Worm (Caenorhabditis elegans) whole organism, L4 larva: ENCODE measurements around the gene cni-1.

Experiments used
- T26A8.4 ChIP-seq: fragments of 200-800 bp; sonication (Bioruptor generic); IDR thresholded peaks from 2 replicates; pipeline ENCODE4 v1.3.6; 2022; ENCODE audit warnings: missing genetic modification characterization, missing compliant biosample characterization
- ceh-28 ChIP-seq: fragments of 150-350 bp; optimal IDR thresholded peaks from 2 replicates; lab custom pipeline; 2014; ENCODE audit warnings: missing biosample characterization, missing genetic modification reagents, missing genetic modification characterization
- ceh-62 ChIP-seq: sonication (generic microtip); optimal IDR thresholded peaks from 2 replicates; lab custom pipeline; 2017; ENCODE audit warnings: missing biosample characterization, missing genetic modification characterization
- ces-1 ChIP-seq: fragments of 150-350 bp; sonication (generic microtip); optimal IDR thresholded peaks from 4 replicates; lab custom pipeline; 2014; ENCODE audit warnings: missing biosample characterization, missing genetic modification reagents, missing genetic modification characterization
- lin-13 ChIP-seq: fragments of 150-350 bp; optimal IDR thresholded peaks from 2 replicates; lab custom pipeline; 2014; ENCODE audit warnings: missing biosample characterization, missing genetic modification reagents, missing genetic modification characterization
- mxl-3 ChIP-seq: fragments of 200-800 bp; sonication (Bioruptor generic); optimal IDR thresholded peaks from 2 replicates; lab custom pipeline; 2018; ENCODE audit warnings: mild to moderate bottlenecking, missing genetic modification characterization, missing compliant biosample characterization
- nhr-28 ChIP-seq: fragments of 150-350 bp; optimal IDR thresholded peaks from 2 replicates; lab custom pipeline; 2014; ENCODE audit warnings: missing biosample characterization, missing genetic modification characterization
- nhr-41 ChIP-seq: fragments of 200-800 bp; sonication (Bioruptor generic); IDR thresholded peaks from 2 replicates; pipeline ENCODE4 v1.3.6; 2022; ENCODE audit warnings: missing genetic modification reagents, missing genetic modification characterization, missing compliant biosample characterization
- nhr-77 ChIP-seq: fragments of 150-350 bp; optimal IDR thresholded peaks from 2 replicates; lab custom pipeline; 2014; ENCODE audit warnings: missing biosample characterization, missing genetic modification characterization
- pqm-1 ChIP-seq: sonication (generic microtip); optimal IDR thresholded peaks from 2 replicates; lab custom pipeline; 2017; ENCODE audit warnings: missing biosample characterization, missing genetic modification characterization
- unc-39 ChIP-seq: sonication (generic microtip); optimal IDR thresholded peaks from 2 replicates; lab custom pipeline; 2017; ENCODE audit warnings: missing biosample characterization, missing genetic modification characterization

- peak; percentile 51 for TF ChIP-seq nhr-28 (tag; lab: Kevin White, UChicago)
- TF ChIP-seq mxl-3 (GFP tag; lab: Kevin White, UChicago) = peak; percentile 35
- TF ChIP-seq ces-1 = no peak
- no peak for TF ChIP-seq ceh-62 (tag; lab: Kevin White, UChicago)
- TF ChIP-seq ceh-28 (tag; lab: Kevin White, UChicago) = peak; percentile 40
- no peak for TF ChIP-seq unc-39 (tag; lab: Kevin White, UChicago)
- 0 out of 2 replicates have a peak, but pooled peaks have one; percentile 7 for TF ChIP-seq nhr-41 (GFP tag; lab: Robert Waterston, UW)
- TF ChIP-seq lin-13 (GFP tag; lab: Kevin White, UChicago) = peak; percentile 70
- peak; percentile 52 for TF ChIP-seq pqm-1
- TF ChIP-seq nhr-77 (tag; lab: Kevin White, UChicago) = peak; percentile 50
- no peak; the same call in 1 of the 2 replicates for TF ChIP-seq T26A8.4 (GFP tag; lab: Robert Waterston, UW)
These were observed 49.7 kb upstream of the cni-1 start for ce11 chrV:13130439-13130840.
